Worm (Caenorhabditis elegans) whole organism, L2 larva: Measurements from ENCODE around the gene npr-28.

ENCODE experiments used
- C34F6.9 ChIP-seq: fragments of 150-350 bp; optimal IDR thresholded peaks from 2 replicates; lab custom pipeline; 2014; ENCODE audit warnings: missing biosample characterization, missing genetic modification characterization
- F13H6.1 ChIP-seq: sonication (generic microtip); optimal IDR thresholded peaks from 2 replicates; lab custom pipeline; 2016; ENCODE audit warnings: missing genetic modification characterization, missing compliant biosample characterization
- R02D3.7 ChIP-seq: fragments of 150-350 bp; optimal IDR thresholded peaks from 2 replicates; lab custom pipeline; 2014; ENCODE audit warnings: missing biosample characterization, missing genetic modification characterization
- Y55F3AM.14 ChIP-seq: fragments of 200-800 bp; sonication (Bioruptor generic); optimal IDR thresholded peaks from 2 replicates; lab custom pipeline; 2018; ENCODE audit warnings: mild to moderate bottlenecking, missing genetic modification characterization, missing compliant biosample characterization
- ZK546.5 ChIP-seq: sonication (generic microtip); optimal IDR thresholded peaks from 2 replicates; lab custom pipeline; 2017; ENCODE audit warnings: missing biosample characterization, missing genetic modification characterization
- alr-1 ChIP-seq: fragments of 150-350 bp; optimal IDR thresholded peaks from 2 replicates; lab custom pipeline; 2014; ENCODE audit warnings: missing biosample characterization, missing genetic modification characterization
- ama-1 ChIP-seq: fragments of 150-350 bp; optimal IDR thresholded peaks from 2 replicates; lab custom pipeline; 2018; ENCODE audit warnings: inconsistent platforms
- blmp-1 ChIP-seq: sonication (generic microtip); optimal IDR thresholded peaks from 2 replicates; lab custom pipeline; 2017; ENCODE audit warnings: missing genetic modification characterization, mild to moderate bottlenecking, missing compliant biosample characterization, antibody characterized with exemption, moderate library complexity; ENCODE audit not compliant: insufficient read depth
- ceh-16 ChIP-seq: fragments of 150-350 bp; optimal IDR thresholded peaks from 2 replicates; lab custom pipeline; 2014; ENCODE audit warnings: missing biosample characterization, missing genetic modification characterization
- ceh-82 ChIP-seq: fragments of 150-350 bp; optimal IDR thresholded peaks from 2 replicates; lab custom pipeline; 2014; ENCODE audit warnings: missing biosample characterization, missing genetic modification characterization
- crh-2 ChIP-seq: sonication (generic microtip); optimal IDR thresholded peaks from 2 replicates; lab custom pipeline; 2017; ENCODE audit warnings: missing biosample characterization, missing genetic modification characterization
- dmd-4 ChIP-seq: sonication (generic microtip); optimal IDR thresholded peaks from 2 replicates; lab custom pipeline; 2017; ENCODE audit warnings: missing biosample characterization, missing genetic modification characterization
- egl-27 ChIP-seq: sonication (generic microtip); optimal IDR thresholded peaks from 3 replicates; lab custom pipeline; 2017; ENCODE audit warnings: missing biosample characterization, missing genetic modification reagents, missing genetic modification characterization
- elt-1 ChIP-seq: fragments of 150-350 bp; optimal IDR thresholded peaks from 2 replicates; lab custom pipeline; 2014; ENCODE audit warnings: missing biosample characterization, missing genetic modification characterization
- fos-1 ChIP-seq: fragments of 150-350 bp; optimal IDR thresholded peaks from 2 replicates; lab custom pipeline; 2014; ENCODE audit warnings: missing biosample characterization, missing genetic modification characterization
- gmeb-1 ChIP-seq: fragments of 150-350 bp; optimal IDR thresholded peaks from 2 replicates; lab custom pipeline; 2014; ENCODE audit warnings: missing biosample characterization, missing genetic modification characterization
- lin-11 ChIP-seq: fragments of 150-350 bp; sonication (generic microtip); optimal IDR thresholded peaks from 2 replicates; lab custom pipeline; 2014; ENCODE audit warnings: missing biosample characterization, missing genetic modification characterization, inconsistent platforms, mixed read lengths
- lin-13 ChIP-seq: fragments of 150-350 bp; optimal IDR thresholded peaks from 2 replicates; lab custom pipeline; 2014; ENCODE audit warnings: missing biosample characterization, missing genetic modification reagents, missing genetic modification characterization
- lsy-2 ChIP-seq, 2 experiments: fragments of 150-350 bp in 1 of 2; sonication (generic microtip) in 1 of 2; optimal IDR thresholded peaks; 2 replicates each; lab custom pipeline; 2014 to 2017; ENCODE audit warnings: missing biosample characterization in 2 of 2, missing genetic modification characterization in 2 of 2
- mab-5 ChIP-seq: fragments of 150-350 bp; optimal IDR thresholded peaks from 2 replicates; lab custom pipeline; 2014; ENCODE audit warnings: missing biosample characterization, missing genetic modification characterization
- mbf-1 ChIP-seq: sonication (generic microtip); optimal IDR thresholded peaks from 2 replicates; lab custom pipeline; 2017; ENCODE audit warnings: missing biosample characterization, missing genetic modification characterization
- mdl-1 ChIP-seq, 2 experiments: fragments of 150-350 bp in 1 of 2; sonication (generic microtip) in 1 of 2; optimal IDR thresholded peaks; 2 replicates each; lab custom pipeline; 2017; ENCODE audit warnings: missing biosample characterization in 2 of 2, missing genetic modification characterization in 2 of 2
- nhr-10 ChIP-seq: sonication (generic microtip); optimal IDR thresholded peaks from 2 replicates; lab custom pipeline; 2017; ENCODE audit warnings: missing biosample characterization, missing genetic modification characterization
- nhr-11 ChIP-seq: fragments of 150-350 bp; optimal IDR thresholded peaks from 2 replicates; lab custom pipeline; 2014; ENCODE audit warnings: missing biosample characterization, missing genetic modification characterization
- nhr-12 ChIP-seq: fragments of 150-350 bp; optimal IDR thresholded peaks from 2 replicates; lab custom pipeline; 2014; ENCODE audit warnings: missing biosample characterization, missing genetic modification characterization
- nhr-129 ChIP-seq: fragments of 150-350 bp; optimal IDR thresholded peaks from 2 replicates; lab custom pipeline; 2014; ENCODE audit warnings: missing biosample characterization, missing genetic modification characterization
- nhr-21 ChIP-seq: fragments of 150-350 bp; optimal IDR thresholded peaks from 2 replicates; lab custom pipeline; 2014; ENCODE audit warnings: missing biosample characterization, missing genetic modification characterization
- nhr-237 ChIP-seq: fragments of 150-350 bp; optimal IDR thresholded peaks from 2 replicates; lab custom pipeline; 2014; ENCODE audit warnings: missing biosample characterization, missing genetic modification characterization
- nhr-25 ChIP-seq: fragments of 150-350 bp; sonication (generic microtip); optimal IDR thresholded peaks from 3 replicates; lab custom pipeline; 2014; ENCODE audit warnings: missing biosample characterization, missing genetic modification characterization
- nhr-6 ChIP-seq: fragments of 150-350 bp; optimal IDR thresholded peaks from 2 replicates; lab custom pipeline; 2014; ENCODE audit warnings: missing biosample characterization, missing genetic modification characterization
- peb-1 ChIP-seq: fragments of 150-350 bp; optimal IDR thresholded peaks from 2 replicates; lab custom pipeline; 2014; ENCODE audit warnings: missing biosample characterization, missing genetic modification characterization
- skn-1 ChIP-seq: sonication (generic microtip); optimal IDR thresholded peaks from 2 replicates; lab custom pipeline; 2017; ENCODE audit warnings: missing biosample characterization, missing genetic modification characterization
- sma-9 ChIP-seq, 2 experiments: fragments of 150-350 bp in 1 of 2; sonication (generic microtip) in 1 of 2; optimal IDR thresholded peaks; 2 replicates each; lab custom pipeline; 2014 to 2016; ENCODE audit warnings: missing genetic modification characterization in 2 of 2, mild to moderate bottlenecking in 1 of 2, missing biosample characterization in 1 of 2, missing compliant biosample characterization in 1 of 2, missing genetic modification reagents in 1 of 2, moderate library complexity in 1 of 2
- snpc-4 ChIP-seq: fragments of 150-350 bp; optimal IDR thresholded peaks from 2 replicates; lab custom pipeline; 2014; ENCODE audit warnings: missing biosample characterization, missing genetic modification characterization
- unc-39 ChIP-seq: fragments of 150-350 bp; optimal IDR thresholded peaks from 2 replicates; lab custom pipeline; 2014; ENCODE audit warnings: missing biosample characterization, missing genetic modification characterization
- unc-55 ChIP-seq: fragments of 150-350 bp; sonication (generic microtip); optimal IDR thresholded peaks from 3 replicates; lab custom pipeline; 2014; ENCODE audit warnings: missing biosample characterization, missing genetic modification reagents, missing genetic modification characterization
- zag-1 ChIP-seq: fragments of 150-350 bp; optimal IDR thresholded peaks from 2 replicates; lab custom pipeline; 2014; ENCODE audit warnings: missing biosample characterization, missing genetic modification characterization
- ztf-1 ChIP-seq: fragments of 200-800 bp; sonication (Bioruptor generic); conservative IDR thresholded peaks from 2 replicates; pipeline ENCODE4 v1.3.6; 2022; ENCODE audit warnings: missing genetic modification characterization, missing compliant biosample characterization
- ztf-11 ChIP-seq: sonication (generic microtip); optimal IDR thresholded peaks from 2 replicates; lab custom pipeline; 2017; ENCODE audit warnings: missing biosample characterization, missing genetic modification characterization
- ztf-4 ChIP-seq: fragments of 150-350 bp; optimal IDR thresholded peaks from 2 replicates; lab custom pipeline; 2014; ENCODE audit warnings: missing biosample characterization, missing genetic modification characterization

The npr-28 gene

ce11 chrX:8384642-8385181, 33.8 kb upstream of the npr-28 start, which contains the start of gene F41D9.2:
TSS of gene F41D9.2 (minus strand) at chrX:8384945.
- TF ChIP-seq blmp-1 (tag; lab: Kevin White, UChicago) (peak; percentile 61), lin-13 (GFP tag; lab: Kevin White, UChicago) (no peak)

- TF ChIP-seq fos-1 (tag; lab: Kevin White, UChicago), result peak; percentile 4
- TF ChIP-seq sma-9 (GFP tag; optimal IDR thresholded peaks at IDR 0.05; lab: Kevin White, UChicago), result peak; percentile 40
- TF ChIP-seq sma-9 (tag; optimal IDR thresholded peaks at IDR 0.05; lab: Kevin White, UChicago), result no peak
- TF ChIP-seq crh-2 (tag; lab: Kevin White, UChicago), result peak; percentile 54
- peak; percentile 49 for TF ChIP-seq nhr-129
- TF ChIP-seq mbf-1 (tag; lab: Kevin White, UChicago), result no peak
Measured at ce11 chrX:8381651-8382050, 30.8 kb upstream of the npr-28 start.

- TF ChIP-seq lin-11 (tag; lab: Kevin White, UChicago), result no peak
- peak; percentile 79 for TF ChIP-seq crh-2 (tag; lab: Kevin White, UChicago)
- peak; percentile 52 for TF ChIP-seq nhr-129
- no peak for TF ChIP-seq gmeb-1 (tag; lab: Kevin White, UChicago)
- TF ChIP-seq unc-55 (GFP tag; lab: Kevin White, UChicago), result peak; percentile 81
- TF ChIP-seq R02D3.7 (tag; lab: Kevin White, UChicago), result no peak
- TF ChIP-seq snpc-4 (tag; lab: Kevin White, UChicago), result no peak
- peak; percentile 64 for TF ChIP-seq zag-1 (tag; lab: Kevin White, UChicago)
- TF ChIP-seq nhr-21 (tag; lab: Kevin White, UChicago), result peak; percentile 3
- peak; percentile 34 for TF ChIP-seq Y55F3AM.14 (GFP tag; lab: Kevin White, UChicago)
- TF ChIP-seq ztf-1 (GFP tag; lab: Robert Waterston, UW), result no peak
- TF ChIP-seq F13H6.1, result peak; percentile 60
- TF ChIP-seq skn-1 (tag; lab: Kevin White, UChicago), result no peak
- TF ChIP-seq alr-1 (tag; lab: Kevin White, UChicago), result peak; percentile 34
- no peak for TF ChIP-seq blmp-1 (tag; lab: Kevin White, UChicago)
- TF ChIP-seq nhr-6 (tag; lab: Kevin White, UChicago), result peak; percentile 23
- peak in 1 of 2 experiments; percentile 49 for TF ChIP-seq lsy-2 (tag; optimal IDR thresholded peaks at IDR 0.05; lab: Kevin White, UChicago)
- TF ChIP-seq sma-9 (GFP tag; optimal IDR thresholded peaks at IDR 0.05; lab: Kevin White, UChicago), result peak; percentile 45
- no peak for TF ChIP-seq sma-9 (tag; optimal IDR thresholded peaks at IDR 0.05; lab: Kevin White, UChicago)
- TF ChIP-seq C34F6.9, result peak; percentile 73
- no peak for TF ChIP-seq nhr-10
- TF ChIP-seq nhr-237 (tag; lab: Kevin White, UChicago), result no peak
- peak; percentile 41 for TF ChIP-seq ztf-4 (tag; lab: Kevin White, UChicago)
- TF ChIP-seq mdl-1 (tag; optimal IDR thresholded peaks at IDR 0.05; lab: Kevin White, UChicago), result peak in 1 of 2 experiments; percentile 48
Measured at ce11 chrX:8378312-8378711, 27.4 kb upstream of the npr-28 start, which contains the start of gene tbc-18. TSS of gene tbc-18 (plus strand) at chrX:8378557.

- TF ChIP-seq mbf-1 (tag; lab: Kevin White, UChicago), result no peak
- TF ChIP-seq egl-27 (tag; lab: Kevin White, UChicago), result no peak
- no peak for TF ChIP-seq mdl-1 (tag; optimal IDR thresholded peaks at IDR 0.05; lab: Kevin White, UChicago)
- no peak for TF ChIP-seq lin-13 (GFP tag; lab: Kevin White, UChicago)
- TF ChIP-seq nhr-6 (tag; lab: Kevin White, UChicago), result no peak
- no peak for TF ChIP-seq nhr-25 (tag; lab: Kevin White, UChicago)
- no peak for TF ChIP-seq R02D3.7 (tag; lab: Kevin White, UChicago)
- no peak for TF ChIP-seq Y55F3AM.14 (GFP tag; lab: Kevin White, UChicago)
Measured at ce11 chrX:8371906-8372305, 21.0 kb upstream of the npr-28 start, which contains the start of gene nep-15. TSS of gene nep-15 (plus strand) at chrX:8372206.

DNA sequence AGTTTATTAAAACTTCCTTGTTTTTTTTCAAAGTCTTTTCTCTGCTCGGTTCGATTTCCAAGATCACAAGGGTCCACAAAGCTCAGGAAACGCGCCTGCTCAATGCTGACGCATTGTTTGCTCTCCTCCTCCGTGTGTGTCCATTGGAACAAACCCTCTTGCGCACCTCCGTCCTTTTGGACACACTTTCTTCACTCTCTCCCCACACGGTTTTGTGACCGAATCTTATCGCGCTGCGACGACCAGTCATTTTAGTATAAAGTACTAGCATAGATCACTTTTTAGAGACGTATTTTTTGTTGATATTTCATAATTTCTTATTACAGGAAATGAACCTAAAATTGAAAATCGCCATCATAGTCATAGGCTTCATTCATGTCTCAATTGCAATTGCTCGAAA, 17.3 kb upstream of the npr-28 start:
- no peak for TF ChIP-seq nhr-12 (tag; lab: Kevin White, UChicago)
- TF ChIP-seq peb-1 (tag; lab: Kevin White, UChicago), result no peak
- TF ChIP-seq nhr-129, result peak; percentile 80
- no peak for TF ChIP-seq Y55F3AM.14 (GFP tag; lab: Kevin White, UChicago)
- peak; percentile 84 for TF ChIP-seq sma-9 (GFP tag; optimal IDR thresholded peaks at IDR 0.05; lab: Kevin White, UChicago)
- TF ChIP-seq sma-9 (tag; optimal IDR thresholded peaks at IDR 0.05; lab: Kevin White, UChicago), result no peak
- TF ChIP-seq mbf-1 (tag; lab: Kevin White, UChicago), result no peak
- no peak for TF ChIP-seq ceh-16 (tag; lab: Kevin White, UChicago)
- TF ChIP-seq nhr-25 (tag; lab: Kevin White, UChicago), result no peak
- TF ChIP-seq lin-11 (tag; lab: Kevin White, UChicago), result peak; percentile 64
- no peak for TF ChIP-seq ZK546.5 (tag; lab: Kevin White, UChicago)
- TF ChIP-seq mab-5 (tag; lab: Kevin White, UChicago), result peak; percentile 33
- TF ChIP-seq unc-55 (GFP tag; lab: Kevin White, UChicago), result peak; percentile 88
- TF ChIP-seq elt-1, result no peak
- no peak for TF ChIP-seq dmd-4 (tag; lab: Kevin White, UChicago)
- TF ChIP-seq gmeb-1 (tag; lab: Kevin White, UChicago), result peak; percentile 77
- TF ChIP-seq egl-27 (tag; lab: Kevin White, UChicago), result peak; percentile 78
- no peak for TF ChIP-seq nhr-11 (tag; lab: Kevin White, UChicago)
- TF ChIP-seq nhr-10, result peak; percentile 34
- no peak for TF ChIP-seq ama-1 (lab: Kevin White, UChicago)
- peak; percentile 67 for TF ChIP-seq crh-2 (tag; lab: Kevin White, UChicago)
- peak; percentile 27 for TF ChIP-seq nhr-21 (tag; lab: Kevin White, UChicago)
- no peak for TF ChIP-seq ztf-11 (tag; lab: Kevin White, UChicago)
- TF ChIP-seq skn-1 (tag; lab: Kevin White, UChicago), result no peak
- TF ChIP-seq ceh-82 (tag; lab: Kevin White, UChicago), result peak; percentile 0
- peak; percentile 86 for TF ChIP-seq fos-1 (tag; lab: Kevin White, UChicago)
- TF ChIP-seq unc-39 (tag; lab: Kevin White, UChicago), result no peak
